Worm (Caenorhabditis elegans) whole organism, early embryonic: ENCODE results near the gene ZK945.7.

ENCODE experiments used
- F13C5.2 ChIP-seq: sonication (generic microtip); optimal IDR thresholded peaks from 2 replicates; lab custom pipeline; 2017; ENCODE audit warnings: mild to moderate bottlenecking, missing genetic modification characterization, inconsistent platforms, missing compliant biosample characterization
- ama-1 ChIP-seq: fragments of 150-350 bp; optimal IDR thresholded peaks from 2 replicates; lab custom pipeline; 2014
- ceh-36 ChIP-seq: sonication (generic microtip); optimal IDR thresholded peaks from 2 replicates; lab custom pipeline; 2016; ENCODE audit warnings: missing genetic modification characterization, inconsistent platforms, missing compliant biosample characterization
- ets-7 ChIP-seq: sonication (generic microtip); optimal IDR thresholded peaks from 2 replicates; lab custom pipeline; 2016; ENCODE audit warnings: missing genotype, missing genetic modification characterization, missing compliant biosample characterization
- hmbx-1 ChIP-seq: sonication (generic microtip); optimal IDR thresholded peaks from 2 replicates; lab custom pipeline; 2016; ENCODE audit warnings: mild to moderate bottlenecking, missing genetic modification characterization, missing compliant biosample characterization
- hnd-1 ChIP-seq: sonication (generic microtip); optimal IDR thresholded peaks from 2 replicates; lab custom pipeline; 2016; ENCODE audit warnings: missing genetic modification characterization, missing compliant biosample characterization
- pes-1 ChIP-seq: fragments of 200-800 bp; sonication (Bioruptor generic); IDR thresholded peaks from 2 replicates; pipeline ENCODE4 v1.3.6; 2022; ENCODE audit warnings: missing genetic modification reagents, missing genetic modification characterization, missing compliant biosample characterization
- sea-1 ChIP-seq: fragments of 200-800 bp; sonication (Bioruptor generic); conservative IDR thresholded peaks from 2 replicates; pipeline ENCODE4 v1.3.6; 2022; ENCODE audit warnings: missing genetic modification characterization, missing compliant biosample characterization

DNA sequence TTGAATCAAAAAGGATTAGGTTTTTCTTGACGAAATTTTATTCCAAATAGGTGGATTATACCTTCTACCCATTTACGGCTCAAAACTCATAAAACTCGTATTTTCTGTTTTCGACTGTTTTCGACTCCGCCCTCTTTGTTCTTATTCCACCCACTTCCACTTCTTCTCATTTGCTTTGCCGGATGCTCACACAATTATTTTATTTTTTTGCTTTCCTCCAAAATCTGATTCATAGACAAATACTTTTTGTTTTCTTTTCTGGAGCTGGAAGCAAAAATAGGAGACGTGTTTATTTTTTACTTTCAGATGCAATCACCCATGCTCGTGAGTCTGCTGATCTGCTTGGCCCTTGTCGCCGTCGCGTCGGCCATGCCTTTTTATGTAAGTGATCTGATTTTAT is 46.8 kb upstream of the ZK945.7 start, which contains the start of gene nlp-63:
- TF ChIP-seq hmbx-1 (tag; lab: Kevin White, UChicago), result no peak
- no peak for TF ChIP-seq ama-1 (lab: Kevin White, UChicago)
- no peak for TF ChIP-seq F13C5.2
- TF ChIP-seq pes-1 (GFP tag; lab: Robert Waterston, UW), result no peak
- no peak for TF ChIP-seq sea-1 (GFP tag; lab: Robert Waterston, UW)
- no peak for TF ChIP-seq hnd-1 (tag; lab: Kevin White, UChicago)
- no peak for TF ChIP-seq ceh-36 (tag; lab: Kevin White, UChicago)
- no peak for TF ChIP-seq ets-7 (tag; lab: Kevin White, UChicago)
